Worm (Caenorhabditis elegans) whole organism, L1 larva: ENCODE data around the gene ubc-22.

Experiments used
- C16A3.4 ChIP-seq: fragments of 150-350 bp; optimal IDR thresholded peaks from 2 replicates; lab custom pipeline; 2014; ENCODE audit warnings: missing biosample characterization, missing genetic modification characterization
- blmp-1 ChIP-seq: fragments of 150-350 bp; optimal IDR thresholded peaks from 2 replicates; lab custom pipeline; 2014; ENCODE audit warnings: missing biosample characterization, missing genetic modification characterization
- ceh-82 ChIP-seq, 3 experiments: fragments of 150-350 bp in 1 of 3; sonication (generic microtip) in 2 of 3; optimal IDR thresholded peaks; 2 replicates each; lab custom pipeline; 2014 to 2017; ENCODE audit warnings: missing biosample characterization in 3 of 3, missing genetic modification characterization in 3 of 3
- ceh-88 ChIP-seq: fragments of 200-800 bp; sonication (Bioruptor generic); IDR thresholded peaks from 2 replicates; pipeline ENCODE4 v1.3.6; 2022; ENCODE audit warnings: missing genetic modification characterization, missing compliant biosample characterization
- ces-1 ChIP-seq: fragments of 150-350 bp; optimal IDR thresholded peaks from 2 replicates; lab custom pipeline; 2014; ENCODE audit warnings: missing biosample characterization, missing genetic modification reagents, missing genetic modification characterization
- dpl-1 ChIP-seq, 3 experiments: fragments of 150-350 bp in 2 of 3; sonication (generic microtip) in 1 of 3; optimal IDR thresholded peaks; 2 replicates each; lab custom pipeline; 2014 to 2017; ENCODE audit warnings: missing biosample characterization in 3 of 3, missing genetic modification characterization in 3 of 3, missing genetic modification reagents in 3 of 3
- efl-1 ChIP-seq, 4 experiments: fragments of 150-350 bp; optimal IDR thresholded peaks in 3 of 4; peaks in 1 of 4; 1 replicate in 1 of 4; 2 replicates in 3 of 4; lab custom pipeline; 2014; ENCODE audit warnings: missing biosample characterization in 2 of 4, missing genetic modification characterization in 2 of 4, missing genetic modification reagents in 2 of 4
- efl-3 ChIP-seq: fragments of 200-800 bp; sonication (Bioruptor generic); optimal IDR thresholded peaks from 2 replicates; lab custom pipeline; 2018; ENCODE audit warnings: mild to moderate bottlenecking, missing genetic modification characterization, missing compliant biosample characterization
- egl-27 ChIP-seq, 2 experiments: fragments of 150-350 bp in 1 of 2; sonication (generic microtip); optimal IDR thresholded peaks; 3 replicates each; lab custom pipeline; 2017 to 2018; ENCODE audit warnings: missing biosample characterization in 2 of 2, missing genetic modification characterization in 2 of 2, missing genetic modification reagents in 2 of 2
- fkh-10 ChIP-seq: sonication (generic microtip); optimal IDR thresholded peaks from 2 replicates; lab custom pipeline; 2017; ENCODE audit warnings: missing biosample characterization, missing genetic modification reagents, missing genetic modification characterization
- fkh-4 ChIP-seq: sonication (generic microtip); optimal IDR thresholded peaks from 2 replicates; lab custom pipeline; 2016; ENCODE audit warnings: missing compliant biosample characterization, missing genetic modification characterization, borderline replicate concordance
- fkh-8 ChIP-seq: sonication (generic microtip); optimal IDR thresholded peaks from 2 replicates; lab custom pipeline; 2016; ENCODE audit warnings: mild to moderate bottlenecking, missing genetic modification characterization, missing compliant biosample characterization
- grh-1 ChIP-seq: fragments of 200-800 bp; sonication (Bioruptor generic); IDR thresholded peaks from 2 replicates; pipeline ENCODE4 v1.3.6; 2022; ENCODE audit warnings: missing genetic modification reagents, missing genetic modification characterization, missing compliant biosample characterization
- hlh-4 ChIP-seq: sonication (generic microtip); optimal IDR thresholded peaks from 2 replicates; lab custom pipeline; 2016; ENCODE audit warnings: mild to moderate bottlenecking, missing genetic modification characterization, missing compliant biosample characterization
- irx-1 ChIP-seq: sonication (generic microtip); optimal IDR thresholded peaks from 2 replicates; lab custom pipeline; 2016; ENCODE audit warnings: missing genetic modification characterization, missing compliant biosample characterization
- isw-1 ChIP-seq: fragments of 200-800 bp; sonication (Bioruptor generic); IDR thresholded peaks from 2 replicates; pipeline ENCODE4 v1.3.6; 2022; ENCODE audit warnings: missing genetic modification characterization, missing compliant biosample characterization
- lin-14 ChIP-seq: fragments of 200-800 bp; sonication (Bioruptor generic); optimal IDR thresholded peaks from 2 replicates; lab custom pipeline; 2018; ENCODE audit warnings: mild to moderate bottlenecking, missing genetic modification characterization, moderate library complexity, missing compliant biosample characterization
- lin-15B ChIP-seq: fragments of 150-350 bp; sonication (generic microtip); optimal IDR thresholded peaks from 3 replicates; lab custom pipeline; 2014; ENCODE audit warnings: missing biosample characterization, missing genetic modification characterization
- lin-35 ChIP-seq, 2 experiments: fragments of 150-350 bp; optimal IDR thresholded peaks; 2 replicates each; lab custom pipeline; 2014; ENCODE audit warnings: missing biosample characterization in 2 of 2, missing genetic modification characterization in 2 of 2, missing genetic modification reagents in 2 of 2
- lin-39 ChIP-seq: fragments of 150-350 bp; optimal IDR thresholded peaks from 2 replicates; lab custom pipeline; 2014; ENCODE audit warnings: missing biosample characterization, missing genetic modification reagents, missing genetic modification characterization
- lir-3 ChIP-seq: sonication (generic microtip); optimal IDR thresholded peaks from 2 replicates; lab custom pipeline; 2016; ENCODE audit warnings: mild to moderate bottlenecking, missing genetic modification characterization, moderate library complexity, missing compliant biosample characterization; ENCODE audit not compliant: poor library complexity
- lsy-2 ChIP-seq, 2 experiments: fragments of 150-350 bp; optimal IDR thresholded peaks; 2 replicates each; lab custom pipeline; 2014; ENCODE audit warnings: missing biosample characterization in 2 of 2, missing genetic modification characterization in 2 of 2
- mdl-1 ChIP-seq, 2 experiments: fragments of 150-350 bp; optimal IDR thresholded peaks; 2 replicates each; lab custom pipeline; 2014 to 2017; ENCODE audit warnings: missing biosample characterization in 2 of 2, missing genetic modification characterization in 2 of 2, inconsistent platforms in 1 of 2
- mef-2 ChIP-seq: fragments of 150-350 bp; optimal IDR thresholded peaks from 2 replicates; lab custom pipeline; 2014; ENCODE audit warnings: missing biosample characterization, missing genetic modification characterization
- mep-1 ChIP-seq: fragments of 150-350 bp; optimal IDR thresholded peaks from 2 replicates; lab custom pipeline; 2014; ENCODE audit warnings: missing biosample characterization, missing genetic modification characterization
- nhr-20 ChIP-seq: sonication (generic microtip); optimal IDR thresholded peaks from 2 replicates; lab custom pipeline; 2016; ENCODE audit warnings: mild to moderate bottlenecking, missing genetic modification characterization, missing compliant biosample characterization
- nhr-237 ChIP-seq: fragments of 150-350 bp; optimal IDR thresholded peaks from 2 replicates; lab custom pipeline; 2014; ENCODE audit warnings: missing biosample characterization, missing genetic modification characterization
- nhr-47 ChIP-seq: sonication (generic microtip); optimal IDR thresholded peaks from 2 replicates; lab custom pipeline; 2016; ENCODE audit warnings: mild to moderate bottlenecking, missing genetic modification characterization, moderate library complexity, missing compliant biosample characterization
- nhr-71 ChIP-seq: sonication (generic microtip); optimal IDR thresholded peaks from 2 replicates; lab custom pipeline; 2016; ENCODE audit warnings: mild to moderate bottlenecking, missing genetic modification characterization, moderate library complexity, missing compliant biosample characterization
- nhr-84 ChIP-seq: sonication (generic microtip); optimal IDR thresholded peaks from 2 replicates; lab custom pipeline; 2017; ENCODE audit warnings: missing biosample characterization, missing genetic modification characterization
- nhr-85 ChIP-seq: sonication (generic microtip); peaks from one replicate; lab custom pipeline; 2016; ENCODE audit warnings: missing genetic modification characterization, inconsistent platforms, missing compliant biosample characterization
- nhr-90 ChIP-seq: sonication (generic microtip); optimal IDR thresholded peaks from 2 replicates; lab custom pipeline; 2016; ENCODE audit warnings: mild to moderate bottlenecking, missing genetic modification characterization, missing compliant biosample characterization; ENCODE audit not compliant: poor library complexity
- pag-3 ChIP-seq: sonication (generic microtip); optimal IDR thresholded peaks from 2 replicates; lab custom pipeline; 2017; ENCODE audit warnings: missing genetic modification characterization, mild to moderate bottlenecking, missing compliant biosample characterization, antibody characterized with exemption, borderline replicate concordance; ENCODE audit not compliant: insufficient read depth
- rnt-1 ChIP-seq: sonication (generic microtip); optimal IDR thresholded peaks from 2 replicates; lab custom pipeline; 2016; ENCODE audit warnings: mild to moderate bottlenecking, missing genetic modification characterization, moderate library complexity, missing compliant biosample characterization
- skn-1 ChIP-seq: fragments of 150-350 bp; optimal IDR thresholded peaks from 2 replicates; lab custom pipeline; 2014; ENCODE audit warnings: missing biosample characterization, missing genetic modification characterization
- snpc-4 ChIP-seq: fragments of 150-350 bp; optimal IDR thresholded peaks from 2 replicates; lab custom pipeline; 2014; ENCODE audit warnings: missing biosample characterization, missing genetic modification characterization
- snu-23 ChIP-seq: sonication (generic microtip); optimal IDR thresholded peaks from 2 replicates; lab custom pipeline; 2016; ENCODE audit warnings: missing genetic modification characterization, missing compliant biosample characterization
- sox-4 ChIP-seq: sonication (generic microtip); optimal IDR thresholded peaks from 2 replicates; lab custom pipeline; 2016; ENCODE audit warnings: missing genetic modification characterization, missing compliant biosample characterization
- sptf-1 ChIP-seq: fragments of 150-350 bp; optimal IDR thresholded peaks from 2 replicates; lab custom pipeline; 2014; ENCODE audit warnings: missing biosample characterization, missing genetic modification characterization
- unc-130 ChIP-seq: fragments of 150-350 bp; optimal IDR thresholded peaks from 2 replicates; lab custom pipeline; 2017; ENCODE audit warnings: missing biosample characterization, missing genetic modification characterization, inconsistent platforms
- unc-62 ChIP-seq: fragments of 150-350 bp; optimal IDR thresholded peaks from 2 replicates; lab custom pipeline; 2014; ENCODE audit warnings: missing biosample characterization, missing genetic modification reagents, missing genetic modification characterization
- unc-86 ChIP-seq: sonication (generic microtip); optimal IDR thresholded peaks from 2 replicates; lab custom pipeline; 2016; ENCODE audit warnings: missing genetic modification characterization, missing compliant biosample characterization
- unc-98 ChIP-seq: fragments of 200-800 bp; sonication (Bioruptor generic); IDR thresholded peaks from 2 replicates; pipeline ENCODE4 v1.3.6; 2022; ENCODE audit warnings: missing genetic modification characterization, missing compliant biosample characterization
- vab-15 ChIP-seq: sonication (generic microtip); optimal IDR thresholded peaks from 2 replicates; lab custom pipeline; 2017; ENCODE audit warnings: missing genotype, mild to moderate bottlenecking, missing genetic modification characterization, missing compliant biosample characterization
- xbp-1 ChIP-seq: sonication (generic microtip); optimal IDR thresholded peaks from 2 replicates; lab custom pipeline; 2016; ENCODE audit warnings: missing genetic modification characterization, missing compliant biosample characterization
- zag-1 ChIP-seq: fragments of 150-350 bp; optimal IDR thresholded peaks from 2 replicates; lab custom pipeline; 2014; ENCODE audit warnings: missing biosample characterization, missing genetic modification characterization

The ubc-22 gene

ce11 chrX:8869112-8869675, at the start of gene ubc-22, which contains the start of gene ubc-21:
Gene ubc-22, minus strand, starts transcription at chrX:8869162.
Gene ubc-21, plus strand, starts transcription at chrX:8869625.
- TF ChIP-seq lin-14 (GFP tag; lab: Kevin White, UChicago), result peak; percentile 77
- no peak for TF ChIP-seq mef-2 (tag; lab: Kevin White, UChicago)
- TF ChIP-seq pag-3 (tag; lab: Kevin White, UChicago), result no peak
- no peak for TF ChIP-seq nhr-84 (tag; lab: Kevin White, UChicago)
- TF ChIP-seq lin-39 (tag; lab: Kevin White, UChicago), result no peak
- no peak for TF ChIP-seq snpc-4 (tag; lab: Kevin White, UChicago)
- TF ChIP-seq fkh-8 (tag; lab: Kevin White, UChicago), result peak; percentile 67
- peak in 1 of 3 experiments; percentile 21 for TF ChIP-seq ceh-82 (tag; optimal IDR thresholded peaks at IDR 0.05; lab: Kevin White, UChicago)
- no peak for TF ChIP-seq ceh-88 (GFP tag; lab: Robert Waterston, UW)
- peak in 1 of 3 experiments; percentile 47 for TF ChIP-seq dpl-1 (GFP tag; optimal IDR thresholded peaks at IDR 0.05; lab: Kevin White, UChicago)
- no peak for TF ChIP-seq unc-62 (GFP tag; lab: Kevin White, UChicago)
- peak; percentile 13 for TF ChIP-seq unc-86
- peak in 1 of 2 experiments; percentile 20 for TF ChIP-seq lin-35 (GFP tag; optimal IDR thresholded peaks at IDR 0.05; lab: Kevin White, UChicago)
- peak in 1 of 2 experiments; percentile 23 for TF ChIP-seq efl-1 (optimal IDR thresholded peaks at IDR 0.05; lab: Kevin White, UChicago)
- no peak for TF ChIP-seq efl-1 (GFP tag; optimal IDR thresholded peaks at IDR 0.05 in 1 of 2; lab: Kevin White, UChicago)
- TF ChIP-seq sox-4 (tag; lab: Kevin White, UChicago), result peak; percentile 2
- TF ChIP-seq skn-1 (tag; lab: Kevin White, UChicago), result no peak
- peak; percentile 10 for TF ChIP-seq nhr-71
- peak; percentile 10 for TF ChIP-seq fkh-10

- TF ChIP-seq blmp-1, result no peak
- no peak for TF ChIP-seq lin-15B (tag; lab: Kevin White, UChicago)
- no peak for TF ChIP-seq unc-130 (tag; lab: Kevin White, UChicago)
- no peak for TF ChIP-seq isw-1 (GFP tag; lab: Robert Waterston, UW)
- no peak for TF ChIP-seq irx-1 (tag; lab: Kevin White, UChicago)
- no peak for TF ChIP-seq grh-1 (GFP tag; lab: Robert Waterston, UW)
- TF ChIP-seq fkh-10, result no peak
- TF ChIP-seq, all 84 proteins: peak for 0
Measured at ce11 chrX:8917730-8918129, 48.8 kb upstream of the ubc-22 start.

DNA sequence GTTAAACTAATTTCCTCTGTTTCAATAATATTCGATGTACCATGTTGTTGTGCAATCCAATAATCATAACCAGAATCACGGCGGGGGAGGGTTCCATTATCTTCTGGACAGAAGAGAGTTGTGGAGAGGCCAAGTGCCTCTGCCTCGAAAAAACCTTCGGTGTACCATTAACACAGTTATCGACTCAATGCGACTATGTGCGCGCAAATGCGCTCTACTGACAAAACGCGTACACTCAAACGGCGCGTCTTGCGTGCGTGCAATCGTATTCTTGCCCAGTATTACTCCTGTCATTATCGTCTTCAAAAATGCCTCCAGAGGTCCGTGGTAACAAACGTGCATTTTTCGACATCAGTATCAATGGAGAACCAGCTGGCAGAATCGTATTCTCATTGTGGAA, 42.1 kb upstream of the ubc-22 start, which contains the start of gene cyn-8:
TSS of gene cyn-8 (plus strand) at position 217 of the 400 bp plus-strand sequence.
- TF ChIP-seq rnt-1 (peak; percentile 21), unc-98 (GFP tag; lab: Robert Waterston, UW) (no peak), egl-27 (tag; optimal IDR thresholded peaks at IDR 0.05; lab: Kevin White, UChicago) (no peak), vab-15 (tag; lab: Kevin White, UChicago) (no peak), nhr-20 (tag; lab: Kevin White, UChicago) (peak; percentile 15), isw-1 (GFP tag; lab: Robert Waterston, UW) (no peak), lir-3 (tag; lab: Kevin White, UChicago) (no peak), lin-35 (GFP tag; optimal IDR thresholded peaks at IDR 0.05; lab: Kevin White, UChicago) (peak; percentile 10 to 76), unc-62 (GFP tag; lab: Kevin White, UChicago) (no peak), C16A3.4 (tag; lab: Kevin White, UChicago) (peak; percentile 15), efl-3 (no peak), nhr-85 (tag; lab: Kevin White, UChicago) (peak; percentile 68), lin-15B (tag; lab: Kevin White, UChicago) (no peak), lin-14 (GFP tag; lab: Kevin White, UChicago) (peak; percentile 49), hlh-4 (no peak), fkh-4 (tag; lab: Kevin White, UChicago) (no peak), mdl-1 (tag; optimal IDR thresholded peaks at IDR 0.05; lab: Kevin White, UChicago) (peak in 1 of 2 experiments; percentile 53), sptf-1 (tag; lab: Kevin White, UChicago) (no peak), lsy-2 (tag; optimal IDR thresholded peaks at IDR 0.05; lab: Kevin White, UChicago) (peak in 1 of 2 experiments; percentile 41), snu-23 (GFP tag; lab: Kevin White, UChicago) (peak; percentile 53), nhr-237 (no peak), dpl-1 (GFP tag; optimal IDR thresholded peaks at IDR 0.05; lab: Kevin White, UChicago) (peak in 2 of 3 experiments; percentile 33 to 45), unc-130 (tag; lab: Kevin White, UChicago) (peak; percentile 40), pag-3 (tag; lab: Kevin White, UChicago) (no peak), zag-1 (no peak), nhr-90 (peak; percentile 9), mep-1 (tag; lab: Kevin White, UChicago) (peak; percentile 24), nhr-47 (tag; lab: Kevin White, UChicago) (peak; percentile 15), ces-1 (GFP tag; lab: Kevin White, UChicago) (no peak), xbp-1 (tag; lab: Kevin White, UChicago) (peak; percentile 25)
